Worm (Caenorhabditis elegans): ENCODE data around the gene C15F1.8.

C15F1.8 gene

ce11 chrII:6951250-6951806, 26.3 kb downstream of the C15F1.8 start, which contains the start of the genes malt-1 and ceh-38 (continued):
- TF ChIP-seq skn-1 (tag; optimal IDR thresholded peaks at IDR 0.05) = peak; percentile 28
- TF ChIP-seq egl-27 (tag; optimal IDR thresholded peaks at IDR 0.05) = no peak
- TF ChIP-seq attf-4 (tag; optimal IDR thresholded peaks at IDR 0.05) = peak; percentile 56
- TF ChIP-seq set-16 (GFP tag; IDR thresholded peaks at IDR 0.05) = no peak
- TF ChIP-seq T20F7.1 (GFP tag; optimal IDR thresholded peaks at IDR 0.05) = peak; percentile 88
- peak; percentile 83 for TF ChIP-seq spr-1 (tag; optimal IDR thresholded peaks at IDR 0.05)
- TF ChIP-seq ceh-82 (tag; optimal IDR thresholded peaks at IDR 0.05) = no peak
- TF ChIP-seq lin-29 (GFP tag; IDR thresholded peaks at IDR 0.05) = peak; percentile 34; the same call in 1 of the 2 replicates
- peak; percentile 45; the same call in 1 of the 2 replicates for TF ChIP-seq egl-43 (GFP tag; IDR thresholded peaks at IDR 0.05)
- peak; percentile 97 for TF ChIP-seq nhr-28 (tag; optimal IDR thresholded peaks at IDR 0.05)
- TF ChIP-seq R02D3.7 (tag; optimal IDR thresholded peaks at IDR 0.05) = peak; percentile 65
- TF ChIP-seq dve-1 (tag; optimal IDR thresholded peaks at IDR 0.05; ENCODE audit: insufficient read depth) = peak; percentile 98
- peak; percentile 89 for TF ChIP-seq dmd-6 (GFP tag; IDR thresholded peaks at IDR 0.05)
- TF ChIP-seq F49E8.2 (tag; optimal IDR thresholded peaks at IDR 0.05; ENCODE audit: borderline replicate concordance) = no peak
- TF ChIP-seq pqm-1 (tag; optimal IDR thresholded peaks at IDR 0.05) = peak; percentile 44
- peak; percentile 66 for TF ChIP-seq tra-1 (GFP tag; IDR thresholded peaks at IDR 0.05)
- no peak for TF ChIP-seq Y105C5A.15 (GFP tag; IDR thresholded peaks at IDR 0.05)
- TF ChIP-seq nhr-25 (tag; optimal IDR thresholded peaks at IDR 0.05; ENCODE audit: borderline replicate concordance, insufficient read depth) = peak; percentile 81
- TF ChIP-seq zfp-3 (GFP tag; conservative IDR thresholded peaks at IDR 0.05) = no peak
- no peak for TF ChIP-seq nhr-111 (GFP tag; optimal IDR thresholded peaks at IDR 0.05)
- peak; percentile 82 for TF ChIP-seq php-3 (GFP tag; IDR thresholded peaks at IDR 0.05)
- peak; percentile 88 for TF ChIP-seq ctbp-1 (GFP tag; IDR thresholded peaks at IDR 0.05)
- TF ChIP-seq duxl-1 (tag; optimal IDR thresholded peaks at IDR 0.05; ENCODE audit: poor library complexity) = peak; percentile 89
- TF ChIP-seq mep-1 (tag; optimal IDR thresholded peaks at IDR 0.05) = peak; percentile 98
- no peak for TF ChIP-seq dmd-8 (GFP tag; IDR thresholded peaks at IDR 0.05)
- TF ChIP-seq zag-1 (tag; optimal IDR thresholded peaks at IDR 0.05) = peak; percentile 18
- TF ChIP-seq unc-130 (GFP tag; optimal IDR thresholded peaks at IDR 0.05) = peak; percentile 16
- peak; percentile 12 for TF ChIP-seq spr-3 (GFP tag; optimal IDR thresholded peaks at IDR 0.05)
- TF ChIP-seq zip-2 (tag; optimal IDR thresholded peaks at IDR 0.05) = peak; percentile 77
- no peak for TF ChIP-seq lir-3 (tag; optimal IDR thresholded peaks at IDR 0.05)
- TF ChIP-seq F26F4.8 (GFP tag; conservative IDR thresholded peaks at IDR 0.05) = no peak
- 0 out of 2 replicates have a peak, but pooled peaks have one; percentile 12 for TF ChIP-seq nhr-41 (GFP tag; IDR thresholded peaks at IDR 0.05)
- TF ChIP-seq aly-2 (tag; optimal IDR thresholded peaks at IDR 0.05) = no peak
- no peak for TF ChIP-seq ceh-62 (tag; optimal IDR thresholded peaks at IDR 0.05)
- TF ChIP-seq ces-1 (GFP tag; optimal IDR thresholded peaks at IDR 0.05) = no peak
- TF ChIP-seq zip-11 (GFP tag; IDR thresholded peaks at IDR 0.05) = no peak
- peak; percentile 90 for TF ChIP-seq F37D6.2 (tag; optimal IDR thresholded peaks at IDR 0.05)
- 0 out of 2 replicates have a peak, but pooled peaks have one; percentile 34 for TF ChIP-seq madf-9 (GFP tag; conservative IDR thresholded peaks at IDR 0.05)
- TF ChIP-seq daf-19 (GFP tag; conservative IDR thresholded peaks at IDR 0.05) = peak; percentile 79
- TF ChIP-seq cey-2 (tag; optimal IDR thresholded peaks at IDR 0.05; ENCODE audit: borderline replicate concordance, insufficient read depth) = peak; percentile 52
- peak; percentile 47; the same call in 1 of the 2 replicates for TF ChIP-seq lin-1 (GFP tag; IDR thresholded peaks at IDR 0.05)
- no peak for TF ChIP-seq ama-1 (optimal IDR thresholded peaks at IDR 0.05)
- TF ChIP-seq dpl-1 (GFP tag; optimal IDR thresholded peaks at IDR 0.05) = peak; percentile 83
- TF ChIP-seq nhr-102 (tag; optimal IDR thresholded peaks at IDR 0.05) = peak; percentile 78
- TF ChIP-seq gei-8 (GFP tag; optimal IDR thresholded peaks at IDR 0.05) = no peak
- TF ChIP-seq jun-1 (tag; optimal IDR thresholded peaks at IDR 0.05) = peak; percentile 81
- TF ChIP-seq snpc-1.2 (GFP tag; IDR thresholded peaks at IDR 0.05) = no peak
- peak; percentile 88 for TF ChIP-seq ceh-20 (GFP tag; IDR thresholded peaks at IDR 0.05)
- TF ChIP-seq lin-13 (GFP tag; optimal IDR thresholded peaks at IDR 0.05) = peak; percentile 88
- peak; percentile 59 for TF ChIP-seq zfp-2 (tag; optimal IDR thresholded peaks at IDR 0.05)
